Fruit fly (Drosophila melanogaster) whole organism, embryonic: Measurements from ENCODE around the gene tay.

Experiments
- Atf6 ChIP-seq: fragments of 200-800 bp; sonication (Bioruptor generic); IDR thresholded peaks from 2 replicates; pipeline ENCODE4 v1.3.6; 2022; ENCODE audit warnings: missing biosample characterization, missing genetic modification characterization
- B-H2 ChIP-seq: fragments of 200-800 bp; sonication (Bioruptor generic); optimal IDR thresholded peaks from 2 replicates; lab custom pipeline; 2018; ENCODE audit warnings: missing biosample characterization, mild to moderate bottlenecking, missing genetic modification characterization
- CG11560 ChIP-seq: fragments of 200-800 bp; sonication (Bioruptor generic); IDR thresholded peaks from 3 replicates; pipeline ENCODE4 v1.3.6; 2022; ENCODE audit warnings: missing biosample characterization, missing genetic modification characterization
- CG12299 ChIP-seq: fragments of 200-800 bp; sonication (Bioruptor generic); optimal IDR thresholded peaks from 2 replicates; lab custom pipeline; 2018; ENCODE audit warnings: missing biosample characterization, mild to moderate bottlenecking, missing genetic modification characterization
- CG15269 ChIP-seq: fragments of 200-800 bp; sonication (Bioruptor generic); optimal IDR thresholded peaks from 2 replicates; lab custom pipeline; 2018; ENCODE audit warnings: missing biosample characterization, mild to moderate bottlenecking, missing genetic modification characterization, moderate library complexity
- CG16863 ChIP-seq: fragments of 200-800 bp; sonication (Bioruptor generic); optimal IDR thresholded peaks from 3 replicates; lab custom pipeline; 2016; ENCODE audit warnings: missing biosample characterization, missing genetic modification characterization
- CG17385 ChIP-seq: fragments of 200-800 bp; sonication (Bioruptor generic); optimal IDR thresholded peaks from 3 replicates; lab custom pipeline; 2018; ENCODE audit warnings: missing biosample characterization, mild to moderate bottlenecking, missing genetic modification characterization
- CG18599 ChIP-seq: fragments of 200-800 bp; sonication (Bioruptor generic); optimal IDR thresholded peaks from 3 replicates; lab custom pipeline; 2017; ENCODE audit warnings: missing biosample characterization, missing genetic modification characterization, mild to moderate bottlenecking, moderate library complexity, missing genetic modification reagents
- CG2116 ChIP-seq: fragments of 200-800 bp; sonication (Bioruptor generic); optimal IDR thresholded peaks from 3 replicates; lab custom pipeline; 2018; ENCODE audit warnings: missing biosample characterization, mild to moderate bottlenecking, missing genetic modification characterization
- CG2120 ChIP-seq: fragments of 200-800 bp; sonication (Bioruptor generic); optimal IDR thresholded peaks from 3 replicates; lab custom pipeline; 2016; ENCODE audit warnings: missing biosample characterization, missing genetic modification characterization
- CG2202 ChIP-seq: fragments of 200-800 bp; sonication (Bioruptor generic); optimal IDR thresholded peaks from 2 replicates; lab custom pipeline; 2018; ENCODE audit warnings: missing biosample characterization, mild to moderate bottlenecking, missing genetic modification characterization
- CG31365 ChIP-seq: fragments of 200-800 bp; sonication (Bioruptor generic); optimal IDR thresholded peaks from 2 replicates; lab custom pipeline; 2018; ENCODE audit warnings: missing biosample characterization, mild to moderate bottlenecking, missing genetic modification characterization
- CG32532 ChIP-seq: fragments of 200-800 bp; sonication (Bioruptor generic); IDR thresholded peaks from 2 replicates; pipeline ENCODE4 v1.3.6; 2022; ENCODE audit warnings: missing biosample characterization, missing genetic modification characterization
- CG34422 ChIP-seq: fragments of 200-800 bp; sonication (Bioruptor generic); IDR thresholded peaks from 3 replicates; pipeline ENCODE4 v1.3.6; 2022; ENCODE audit warnings: missing biosample characterization, missing genetic modification characterization
- CG3726 ChIP-seq: fragments of 200-800 bp; sonication (Bioruptor generic); IDR thresholded peaks from 3 replicates; pipeline ENCODE4, ENCODE4 v1.3.6; 2022; ENCODE audit warnings: missing biosample characterization, missing genetic modification characterization
- CG3995 ChIP-seq: fragments of 200-800 bp; sonication (Bioruptor generic); optimal IDR thresholded peaks from 3 replicates; lab custom pipeline; 2016; ENCODE audit warnings: missing biosample characterization, missing genetic modification characterization
- CG4328 ChIP-seq: fragments of 200-800 bp; sonication (Bioruptor generic); optimal IDR thresholded peaks from 3 replicates; lab custom pipeline; 2017; ENCODE audit warnings: missing biosample characterization, missing genetic modification reagents, missing genetic modification characterization
- CG4617 ChIP-seq: fragments of 200-800 bp; sonication (Bioruptor generic); optimal IDR thresholded peaks from 3 replicates; lab custom pipeline; 2016; ENCODE audit warnings: missing biosample characterization, missing genetic modification characterization, borderline replicate concordance
- CG5245 ChIP-seq: fragments of 200-800 bp; sonication (Bioruptor generic); optimal IDR thresholded peaks from 3 replicates; lab custom pipeline; 2016; ENCODE audit warnings: missing biosample characterization, missing genetic modification characterization
- CG5953 ChIP-seq: fragments of 200-800 bp; sonication (Bioruptor generic); IDR thresholded peaks from 2 replicates; pipeline ENCODE4 v1.3.6; 2022; ENCODE audit warnings: missing biosample characterization, missing genetic modification characterization
- CG6175 ChIP-seq: fragments of 200-800 bp; sonication (Bioruptor generic); IDR thresholded peaks from 3 replicates; pipeline ENCODE4 v1.3.6; 2022; ENCODE audit warnings: missing biosample characterization, missing genetic modification characterization
- CG7745 ChIP-seq: fragments of 200-800 bp; sonication (Bioruptor generic); optimal IDR thresholded peaks from 2 replicates; lab custom pipeline; 2018; ENCODE audit warnings: missing biosample characterization, mild to moderate bottlenecking, missing genetic modification characterization, moderate library complexity
- CG8089 ChIP-seq: fragments of 200-800 bp; sonication (Bioruptor generic); optimal IDR thresholded peaks from 3 replicates; lab custom pipeline; 2016; ENCODE audit warnings: missing biosample characterization, missing genetic modification characterization
- Dll ChIP-seq: fragments of 200-800 bp; sonication (Bioruptor generic); IDR thresholded peaks from 4 replicates; pipeline ENCODE4 v1.3.6; 2022; ENCODE audit warnings: missing biosample characterization, missing genetic modification characterization; ENCODE audit not compliant: partially characterized antibody
- Ets65A ChIP-seq: fragments of 200-800 bp; sonication (Bioruptor generic); peaks from one replicate; lab custom pipeline; 2016; ENCODE audit warnings: missing biosample characterization, missing genetic modification characterization
- HLH4C ChIP-seq: fragments of 200-800 bp; sonication (Bioruptor generic); IDR thresholded peaks from 3 replicates; pipeline ENCODE4 v1.3.6; 2022; ENCODE audit warnings: missing biosample characterization, missing genetic modification characterization; ENCODE audit not compliant: partially characterized antibody
- Hr39 ChIP-seq: fragments of >200 bp; optimal IDR thresholded peaks from 2 replicates; lab custom pipeline; 2017
- MESR4 ChIP-seq: fragments of 200-800 bp; sonication (Bioruptor generic); optimal IDR thresholded peaks from 2 replicates; lab custom pipeline; 2018; ENCODE audit warnings: missing biosample characterization, mild to moderate bottlenecking, missing genetic modification characterization, moderate library complexity
- Side ChIP-seq: fragments of 200-800 bp; sonication (Bioruptor generic); optimal IDR thresholded peaks from 2 replicates; lab custom pipeline; 2016; ENCODE audit warnings: missing biosample characterization, missing genetic modification characterization
- Sox100B ChIP-seq: fragments of 200-800 bp; sonication (Bioruptor generic); optimal IDR thresholded peaks from 3 replicates; lab custom pipeline; 2018; ENCODE audit warnings: missing biosample characterization, mild to moderate bottlenecking, missing genetic modification characterization
- ab ChIP-seq: fragments of 200-800 bp; sonication (Bioruptor generic); optimal IDR thresholded peaks from 2 replicates; lab custom pipeline; 2016; ENCODE audit warnings: missing biosample characterization, missing genetic modification characterization
- cato ChIP-seq: fragments of 200-800 bp; sonication (Bioruptor generic); optimal IDR thresholded peaks from 2 replicates; lab custom pipeline; 2016; ENCODE audit warnings: missing biosample characterization, missing genetic modification characterization, borderline replicate concordance
- cg ChIP-seq: fragments of 200-800 bp; sonication (Bioruptor generic); optimal IDR thresholded peaks from 3 replicates; lab custom pipeline; 2019; ENCODE audit warnings: missing biosample characterization, mild to moderate bottlenecking, missing genetic modification characterization, moderate library complexity
- cwo ChIP-seq: fragments of 200-800 bp; sonication (Bioruptor generic); optimal IDR thresholded peaks from 3 replicates; lab custom pipeline; 2017; ENCODE audit warnings: missing biosample characterization, missing genetic modification characterization, mild to moderate bottlenecking, moderate library complexity, missing genetic modification reagents
- dmrt11E ChIP-seq: fragments of 200-800 bp; sonication (Bioruptor generic); optimal IDR thresholded peaks from 3 replicates; lab custom pipeline; 2018; ENCODE audit warnings: missing biosample characterization, mild to moderate bottlenecking, missing genetic modification characterization, moderate library complexity
- eyg ChIP-seq: fragments of 200-800 bp; sonication (Bioruptor generic); optimal IDR thresholded peaks from 3 replicates; lab custom pipeline; 2016; ENCODE audit warnings: missing biosample characterization, missing genetic modification characterization
- fd3F ChIP-seq: fragments of 200-800 bp; sonication (Bioruptor generic); optimal IDR thresholded peaks from 2 replicates; lab custom pipeline; 2018; ENCODE audit warnings: missing biosample characterization, mild to moderate bottlenecking, missing genetic modification characterization, moderate library complexity
- gce ChIP-seq: fragments of 200-800 bp; sonication (Bioruptor generic); IDR thresholded peaks from 3 replicates; pipeline ENCODE4 v1.3.6; 2022; ENCODE audit warnings: missing biosample characterization, missing genetic modification characterization
- grn ChIP-seq: fragments of 200-800 bp; sonication (Bioruptor generic); optimal IDR thresholded peaks from 3 replicates; lab custom pipeline; 2017; ENCODE audit warnings: missing biosample characterization, missing genetic modification characterization
- jigr1 ChIP-seq: fragments of 200-800 bp; sonication (Bioruptor generic); IDR thresholded peaks from 3 replicates; pipeline ENCODE4 v1.3.6; 2022; ENCODE audit warnings: missing biosample characterization, missing genetic modification characterization
- kah ChIP-seq: fragments of 200-800 bp; sonication (Bioruptor generic); optimal IDR thresholded peaks from 2 replicates; lab custom pipeline; 2018; ENCODE audit warnings: missing biosample characterization, mild to moderate bottlenecking, missing genetic modification characterization
- mld ChIP-seq: fragments of 200-800 bp; sonication (Bioruptor generic); IDR thresholded peaks from 3 replicates; pipeline ENCODE4 v1.3.6; 2022; ENCODE audit warnings: missing biosample characterization, missing genetic modification characterization; ENCODE audit not compliant: partially characterized antibody
- pfk ChIP-seq: fragments of 200-800 bp; sonication (Bioruptor generic); optimal IDR thresholded peaks from 2 replicates; lab custom pipeline; 2018; ENCODE audit warnings: missing biosample characterization, mild to moderate bottlenecking, missing genetic modification characterization, moderate library complexity
- pho ChIP-seq: fragments of 200-800 bp; sonication (Bioruptor generic); optimal IDR thresholded peaks from 2 replicates; lab custom pipeline; 2016; ENCODE audit warnings: missing biosample characterization, missing genetic modification characterization
- pita ChIP-seq: fragments of 200-800 bp; sonication (Bioruptor generic); optimal IDR thresholded peaks from 2 replicates; lab custom pipeline; 2017; ENCODE audit warnings: missing biosample characterization, mild to moderate bottlenecking, missing genetic modification characterization
- pzg ChIP-seq: fragments of 200-800 bp; sonication (Bioruptor generic); optimal IDR thresholded peaks from 3 replicates; lab custom pipeline; 2018; ENCODE audit warnings: missing biosample characterization, mild to moderate bottlenecking, missing genetic modification characterization, moderate library complexity
- seq ChIP-seq: fragments of 200-800 bp; sonication (Bioruptor generic); IDR thresholded peaks from 2 replicates; pipeline ENCODE4 v1.3.6; 2022; ENCODE audit warnings: missing biosample characterization, missing genetic modification characterization
- slou ChIP-seq: fragments of 200-800 bp; sonication (Bioruptor generic); optimal IDR thresholded peaks from 3 replicates; lab custom pipeline; 2016; ENCODE audit warnings: missing biosample characterization, missing genetic modification characterization
- sr ChIP-seq: fragments of 200-800 bp; sonication (Bioruptor generic); IDR thresholded peaks from 3 replicates; pipeline ENCODE4 v1.3.6; 2022; ENCODE audit warnings: missing biosample characterization, missing genetic modification characterization
- stc ChIP-seq: fragments of 200-800 bp; sonication (Bioruptor generic); IDR thresholded peaks from 2 replicates; pipeline ENCODE4 v1.3.6; 2022; ENCODE audit warnings: missing biosample characterization, missing genetic modification characterization
- trh ChIP-seq: fragments of 200-800 bp; sonication (Bioruptor generic); optimal IDR thresholded peaks from 2 replicates; lab custom pipeline; 2016; ENCODE audit warnings: missing biosample characterization, missing genetic modification characterization
- wdn ChIP-seq: fragments of 200-800 bp; sonication (Bioruptor generic); IDR thresholded peaks from 2 replicates; pipeline ENCODE4 v1.3.6; 2022; ENCODE audit warnings: missing biosample characterization, missing genetic modification characterization

The tay gene

DNA sequence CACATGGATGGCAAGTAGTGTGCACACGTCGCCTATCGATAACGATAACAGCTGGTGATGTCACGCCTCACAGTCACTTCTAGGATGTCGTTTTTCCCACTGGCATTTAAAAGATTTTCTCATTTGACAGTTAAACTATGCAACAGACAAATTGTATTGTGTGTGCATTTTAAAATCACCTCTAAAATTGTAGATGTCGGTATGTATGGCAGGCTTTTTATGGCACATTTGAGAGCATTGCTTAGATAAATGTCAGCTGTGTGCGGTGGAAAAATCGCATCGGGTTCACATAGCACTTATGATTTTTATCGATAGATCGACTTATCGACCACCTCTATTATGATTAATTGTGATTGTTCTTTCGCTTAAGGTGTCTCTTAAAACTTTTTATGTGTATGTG is 43.0 kb downstream of the tay start, which contains the start of the genes ArgRS and CG8578 (continued):
- TF ChIP-seq cato (GFP tag; lab: Kevin White, UChicago): no peak
- 0 out of 2 replicates have a peak, but pooled peaks have one; percentile 26 for TF ChIP-seq wdn (GFP tag; lab: Robert Waterston, UW)
- no peak for TF ChIP-seq CG3726 (GFP tag; lab: Robert Waterston, UW)
- peak; percentile 85 for TF ChIP-seq Dll (GFP tag; lab: Robert Waterston, UW)
- no peak for TF ChIP-seq CG5245 (GFP tag; lab: Kevin White, UChicago)
- TF ChIP-seq eyg (GFP tag; lab: Kevin White, UChicago): no peak
- no peak for TF ChIP-seq CG31365 (tag; lab: Kevin White, UChicago)
- TF ChIP-seq gce: no peak
- TF ChIP-seq CG7745 (tag; lab: Kevin White, UChicago): no peak
- TF ChIP-seq CG34422 (GFP tag; lab: Robert Waterston, UW): 0 out of 3 replicates have a peak, but pooled peaks have one; percentile 36
- TF ChIP-seq cg (GFP tag; lab: Kevin White, UChicago): peak; percentile 26
- peak; percentile 59 for TF ChIP-seq slou (GFP tag; lab: Kevin White, UChicago)
- no peak for TF ChIP-seq pfk (GFP tag; lab: Kevin White, UChicago)
- TF ChIP-seq Side (GFP tag; lab: Kevin White, UChicago): peak; percentile 80
- TF ChIP-seq kah (GFP tag; lab: Kevin White, UChicago): no peak
- TF ChIP-seq fd3F: no peak
- TF ChIP-seq CG4328 (GFP tag; lab: Kevin White, UChicago): no peak
- no peak for TF ChIP-seq CG6175 (GFP tag; lab: Robert Waterston, UW)
- TF ChIP-seq CG17385: peak; percentile 22
- peak; percentile 12 for TF ChIP-seq dmrt11E (tag; lab: Kevin White, UChicago)
- TF ChIP-seq Hr39 (lab: Kevin White, UChicago): no peak
- TF ChIP-seq pzg: peak; percentile 65
- TF ChIP-seq CG4617 (GFP tag; lab: Kevin White, UChicago): peak; percentile 26
- peak; percentile 13 for TF ChIP-seq B-H2
- no peak; the same call in 2 of the 3 replicates for TF ChIP-seq jigr1
- TF ChIP-seq pita (GFP tag; lab: Kevin White, UChicago): no peak
- no peak; the same call in 1 of the 2 replicates for TF ChIP-seq CG32532 (GFP tag; lab: Robert Waterston, UW)
- TF ChIP-seq CG3995 (GFP tag; lab: Kevin White, UChicago): peak; percentile 94
- TF ChIP-seq CG2120: peak; percentile 71
- TF ChIP-seq HLH4C (GFP tag; lab: Robert Waterston, UW): peak; percentile 90
- no peak for TF ChIP-seq CG15269 (tag; lab: Kevin White, UChicago)
- no peak for TF ChIP-seq sr
- no peak for TF ChIP-seq CG18599 (GFP tag; lab: Kevin White, UChicago)
- TF ChIP-seq CG8089 (GFP tag; lab: Kevin White, UChicago): no peak
- TF ChIP-seq CG2202: no peak
- no peak for TF ChIP-seq Atf6 (GFP tag; lab: Robert Waterston, UW)
- no peak for TF ChIP-seq CG12299 (tag; lab: Kevin White, UChicago)
- TF ChIP-seq MESR4 (GFP tag; lab: Kevin White, UChicago): peak; percentile 24
- peak; percentile 98 for TF ChIP-seq Ets65A (GFP tag; lab: Kevin White, UChicago)
- TF ChIP-seq CG16863 (GFP tag; lab: Kevin White, UChicago): peak; percentile 35
- TF ChIP-seq pho (GFP tag; lab: Kevin White, UChicago): no peak
- peak; percentile 68 for TF ChIP-seq CG2116 (GFP tag; lab: Kevin White, UChicago)
- no peak for TF ChIP-seq Sox100B (GFP tag; lab: Kevin White, UChicago)
- TF ChIP-seq stc (GFP tag; lab: Robert Waterston, UW): peak; percentile 60; the same call in 1 of the 2 replicates
- no peak for TF ChIP-seq CG11560 (tag; lab: Robert Waterston, UW)
- no peak for TF ChIP-seq seq (GFP tag; lab: Robert Waterston, UW)
- TF ChIP-seq cwo (GFP tag; lab: Kevin White, UChicago): no peak
- no peak for TF ChIP-seq ab (GFP tag; lab: Kevin White, UChicago)
- TF ChIP-seq mld (GFP tag; lab: Robert Waterston, UW): peak; percentile 55; the same call in 1 of the 3 replicates
- no peak for TF ChIP-seq grn
- TF ChIP-seq trh (GFP tag; lab: Kevin White, UChicago): no peak
- TF ChIP-seq CG5953 (GFP tag; lab: Robert Waterston, UW): no peak
